Worm (Caenorhabditis elegans): Measurements from ENCODE around the gene zen-4.

zen-4 gene

DNA sequence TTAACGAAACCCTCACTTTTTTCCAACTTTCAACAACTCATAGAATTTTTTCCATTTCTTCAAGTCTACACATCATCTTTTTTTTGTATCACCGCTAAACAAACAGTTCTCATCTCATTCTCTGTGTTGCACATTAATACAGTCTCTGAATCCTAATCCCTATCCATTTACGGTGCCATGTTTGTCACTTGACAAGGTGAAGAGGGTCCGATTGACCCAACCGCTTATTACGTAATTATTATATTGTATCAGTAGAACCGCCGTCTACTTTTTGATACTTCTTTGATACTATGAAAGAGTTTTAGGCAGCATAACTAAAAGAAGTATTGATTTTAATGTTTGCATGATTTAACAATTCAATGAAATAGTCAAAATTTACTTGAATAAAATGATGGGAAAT lies 16.6 kb downstream of the zen-4 start:
- no peak for TF ChIP-seq snpc-4 (tag; optimal IDR thresholded peaks at IDR 0.05)
- TF ChIP-seq ceh-63 (GFP tag; optimal IDR thresholded peaks at IDR 0.05): no peak
- no peak for TF ChIP-seq egl-13 (tag; optimal IDR thresholded peaks at IDR 0.05)
- TF ChIP-seq nhr-77 (tag; optimal IDR thresholded peaks at IDR 0.05): no peak
- TF ChIP-seq fkh-4 (tag; optimal IDR thresholded peaks at IDR 0.05; ENCODE audit: borderline replicate concordance): no peak

DNA sequence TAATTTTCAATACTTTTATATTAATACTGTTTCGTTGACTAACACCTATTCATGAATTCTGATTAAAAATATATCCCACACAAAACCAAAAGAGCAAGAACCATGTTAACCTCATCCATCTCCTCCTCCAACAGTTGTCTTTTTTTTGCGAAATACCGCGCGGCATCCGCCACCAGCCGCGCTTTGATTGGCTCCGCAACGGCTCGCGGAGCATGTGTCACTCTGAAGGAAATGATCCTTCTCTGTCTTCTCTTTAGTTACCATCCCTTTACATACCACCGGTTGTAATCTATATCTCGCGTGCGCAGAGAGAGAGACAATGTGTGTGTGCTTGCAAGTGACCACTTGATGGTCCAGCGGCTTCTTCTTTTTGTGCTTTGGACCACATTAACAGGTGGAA lies 17.6 kb downstream of the zen-4 start:
- TF ChIP-seq efl-1 (optimal IDR thresholded peaks at IDR 0.05): no peak
- TF ChIP-seq efl-1 (GFP tag; optimal IDR thresholded peaks at IDR 0.05 in 1 of 2): peak in 1 of 2 experiments; percentile 31
- no peak for TF ChIP-seq isw-1 (GFP tag; IDR thresholded peaks at IDR 0.05)

DNA sequence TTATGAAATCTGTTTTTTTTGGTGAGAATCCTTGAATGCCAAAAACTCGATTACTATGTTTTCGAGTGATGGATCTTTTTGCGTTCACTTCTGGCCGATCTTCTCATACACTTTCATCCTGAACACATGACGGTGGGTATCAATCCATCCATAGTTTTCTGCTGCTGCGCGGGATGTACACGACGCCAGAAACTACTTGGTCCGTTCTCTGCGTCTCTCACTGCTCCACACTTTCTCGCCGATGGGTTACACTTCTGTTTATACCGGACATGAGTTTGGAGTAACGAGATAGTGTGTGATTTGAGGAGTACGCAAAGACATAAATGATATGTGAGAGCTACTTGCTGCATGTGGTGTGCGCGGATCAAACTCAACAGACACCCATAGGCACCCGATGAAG lies 22.7 kb downstream of the zen-4 start:
- TF ChIP-seq efl-1 (optimal IDR thresholded peaks at IDR 0.05) (no peak), efl-1 (GFP tag; optimal IDR thresholded peaks at IDR 0.05 in 1 of 2) (peak in 1 of 2 experiments; percentile 48), egl-27 (tag; optimal IDR thresholded peaks at IDR 0.05) (no peak)

DNA sequence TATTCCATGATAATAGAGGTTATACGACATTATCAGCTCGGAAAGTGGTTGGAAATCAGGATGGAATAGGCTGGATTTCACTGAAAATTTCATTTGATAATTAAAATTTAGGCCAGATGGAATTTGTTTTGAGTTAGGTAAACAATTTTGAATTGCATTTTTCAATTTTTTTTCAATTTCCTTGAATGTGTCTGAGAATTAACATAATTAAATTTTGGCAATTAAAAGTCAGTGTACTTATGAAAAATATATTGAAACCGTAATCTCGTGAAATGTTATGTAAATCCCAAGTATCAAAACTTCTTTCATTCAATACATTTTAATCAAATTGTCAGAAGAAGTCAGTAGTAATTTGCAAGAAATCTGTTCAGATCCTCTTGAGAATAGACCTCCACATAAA lies 28.0 kb downstream of the zen-4 start:
- no peak for TF ChIP-seq sup-37 (GFP tag; optimal IDR thresholded peaks at IDR 0.05)
- TF ChIP-seq ceh-8 (GFP tag; optimal IDR thresholded peaks at IDR 0.05): no peak
- TF ChIP-seq unc-98 (GFP tag; IDR thresholded peaks at IDR 0.05): no peak
- no peak for TF ChIP-seq snu-23 (GFP tag; optimal IDR thresholded peaks at IDR 0.05)
- TF ChIP-seq ztf-4 (tag; optimal IDR thresholded peaks at IDR 0.05): no peak
- no peak for TF ChIP-seq lin-39 (tag; optimal IDR thresholded peaks at IDR 0.05)
- no peak for TF ChIP-seq hlh-17 (GFP tag; optimal IDR thresholded peaks at IDR 0.05; ENCODE audit: borderline replicate concordance)
- no peak for TF ChIP-seq ceh-90 (tag; optimal IDR thresholded peaks at IDR 0.05)
- TF ChIP-seq vab-15 (tag; optimal IDR thresholded peaks at IDR 0.05): no peak
- TF ChIP-seq fkh-4 (tag; optimal IDR thresholded peaks at IDR 0.05; ENCODE audit: borderline replicate concordance): no peak
- TF ChIP-seq ets-5 (GFP tag; IDR thresholded peaks at IDR 0.05): no peak
- TF ChIP-seq xbp-1 (tag; optimal IDR thresholded peaks at IDR 0.05): no peak

DNA sequence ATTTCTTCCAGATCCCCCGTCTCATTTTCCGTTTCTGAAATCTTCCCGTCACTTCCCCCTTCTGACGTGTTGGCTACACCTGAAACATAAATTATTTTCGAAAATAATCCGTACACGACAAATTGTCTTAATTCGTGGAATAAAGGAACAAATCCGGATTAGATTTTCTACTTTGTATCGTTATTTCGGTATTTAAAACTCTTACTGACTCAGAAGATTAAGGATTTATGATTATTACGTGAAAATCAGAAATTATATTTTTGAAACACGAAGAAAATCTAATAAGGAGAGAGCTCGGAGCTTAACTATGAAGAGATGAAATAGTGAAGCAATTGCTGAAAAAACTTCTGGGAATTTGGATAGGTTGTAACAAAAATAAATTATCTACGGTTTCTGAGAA lies 31.3 kb downstream of the zen-4 start:
- TF ChIP-seq nhr-237 (tag; optimal IDR thresholded peaks at IDR 0.05): no peak
- no peak for TF ChIP-seq sox-4 (tag; optimal IDR thresholded peaks at IDR 0.05)
- TF ChIP-seq fkh-8 (tag; optimal IDR thresholded peaks at IDR 0.05): peak; percentile 49
- TF ChIP-seq pax-3 (tag; optimal IDR thresholded peaks at IDR 0.05): peak; percentile 33
- TF ChIP-seq dsc-1 (tag; optimal IDR thresholded peaks at IDR 0.05): peak; percentile 93

DNA sequence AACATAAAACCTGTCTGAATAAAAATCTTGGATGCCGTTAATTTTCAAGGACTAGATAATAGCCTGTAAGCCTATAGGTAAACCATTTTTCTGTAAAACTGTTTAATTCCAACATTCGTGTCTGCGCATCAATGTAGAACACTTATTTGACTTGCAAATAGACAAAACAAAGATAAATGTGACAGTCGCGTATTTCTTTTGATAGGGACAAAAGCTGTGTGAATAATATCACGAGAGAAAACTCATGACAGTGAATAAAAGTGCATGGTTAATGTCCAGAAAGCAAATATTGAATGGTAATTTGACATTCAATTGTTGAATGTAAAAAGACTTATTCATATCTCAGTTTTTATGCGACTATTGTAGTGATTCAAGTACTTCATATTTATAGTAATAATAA lies 33.5 kb downstream of the zen-4 start, which contains the start of gene C11D2.3:
TSS of gene C11D2.3 (plus strand) at position 301 of the 400 bp plus-strand sequence.
- TF ChIP-seq nhr-12 (tag; optimal IDR thresholded peaks at IDR 0.05): no peak
- no peak for TF ChIP-seq lsy-2 (tag; optimal IDR thresholded peaks at IDR 0.05)
- TF ChIP-seq sox-4 (tag; optimal IDR thresholded peaks at IDR 0.05): no peak
- no peak for TF ChIP-seq elt-2 (tag; optimal IDR thresholded peaks at IDR 0.05)
- TF ChIP-seq ceh-82 (tag; optimal IDR thresholded peaks at IDR 0.05): no peak
- no peak for TF ChIP-seq zag-1 (tag; optimal IDR thresholded peaks at IDR 0.05)
- TF ChIP-seq hlh-17 (GFP tag; optimal IDR thresholded peaks at IDR 0.05; ENCODE audit: borderline replicate concordance): no peak
- no peak for TF ChIP-seq aha-1 (tag; optimal IDR thresholded peaks at IDR 0.05)
- TF ChIP-seq ceh-90 (tag; optimal IDR thresholded peaks at IDR 0.05): no peak
- TF ChIP-seq nhr-47 (tag; optimal IDR thresholded peaks at IDR 0.05): no peak
- no peak for TF ChIP-seq C04F5.9 (tag; optimal IDR thresholded peaks at IDR 0.05)
- no peak for TF ChIP-seq ceh-63 (GFP tag; optimal IDR thresholded peaks at IDR 0.05)
- no peak for TF ChIP-seq lin-39 (tag; optimal IDR thresholded peaks at IDR 0.05)
- no peak for TF ChIP-seq zip-4 (GFP tag; optimal IDR thresholded peaks at IDR 0.05)
- no peak for TF ChIP-seq nhr-11 (tag; optimal IDR thresholded peaks at IDR 0.05)
- no peak for TF ChIP-seq nhr-19 (GFP tag; conservative IDR thresholded peaks at IDR 0.05)

Data from whole organism, L1 larva.